Worm (Caenorhabditis elegans) whole organism, L4/young adult: ENCODE measurements around the gene ZK899.2.

Source experiments
- W03F9.2 ChIP-seq: fragments of 150-350 bp; optimal IDR thresholded peaks from 2 replicates; lab custom pipeline; 2014; ENCODE audit warnings: missing biosample characterization, missing genetic modification characterization
- him-1 ChIP-seq: sonication (generic microtip); optimal IDR thresholded peaks from 2 replicates; lab custom pipeline; 2016; ENCODE audit warnings: missing genotype, missing genetic modification reagents, missing genetic modification characterization, missing compliant biosample characterization

ce11 chrX:9452483-9453198, 847 bp upstream of the ZK899.2 start, which contains the start of gene ZK899.3:
- TF ChIP-seq W03F9.2 (tag; lab: Kevin White, UChicago): no peak
- TF ChIP-seq him-1 (tag; lab: Kevin White, UChicago): no peak
